Worm (Caenorhabditis elegans) whole organism, L4 larva: ENCODE data around the gene dpf-2.

Source experiments
- aly-2 ChIP-seq: sonication (generic microtip); optimal IDR thresholded peaks from 2 replicates; lab custom pipeline; 2018; ENCODE audit warnings: missing biosample characterization, missing genetic modification characterization
- gei-8 ChIP-seq: fragments of 200-800 bp; sonication (Bioruptor generic); optimal IDR thresholded peaks from 2 replicates; lab custom pipeline; 2018; ENCODE audit warnings: mild to moderate bottlenecking, missing genetic modification characterization, missing compliant biosample characterization
- lin-13 ChIP-seq: fragments of 150-350 bp; optimal IDR thresholded peaks from 2 replicates; lab custom pipeline; 2014; ENCODE audit warnings: missing biosample characterization, missing genetic modification reagents, missing genetic modification characterization
- spr-3 ChIP-seq: fragments of 200-800 bp; sonication (Bioruptor generic); optimal IDR thresholded peaks from 2 replicates; lab custom pipeline; 2018; ENCODE audit warnings: mild to moderate bottlenecking, missing genetic modification characterization, missing compliant biosample characterization

ce11 chrX:14877691-14878090 lies 46.1 kb downstream of the dpf-2 start:
- no peak for TF ChIP-seq lin-13 (GFP tag; lab: Kevin White, UChicago)
- TF ChIP-seq spr-3 (GFP tag; lab: Kevin White, UChicago), result no peak
- no peak for TF ChIP-seq gei-8
- TF ChIP-seq aly-2, result no peak
